Fruit fly (Drosophila melanogaster) whole organism, prepupa: Measurements from ENCODE around the gene eIF3g1.

Source experiments
- CG10669 ChIP-seq: fragments of 200-800 bp; sonication (Bioruptor generic); optimal IDR thresholded peaks from 3 replicates; lab custom pipeline; 2018; ENCODE audit warnings: missing biosample characterization, mild to moderate bottlenecking, missing genetic modification characterization, moderate library complexity
- CG15336 ChIP-seq: fragments of 200-800 bp; sonication (Bioruptor generic); IDR thresholded peaks from 2 replicates; pipeline ENCODE4 v1.3.6; 2022; ENCODE audit warnings: missing biosample characterization, missing genetic modification characterization
- CG1621 ChIP-seq: fragments of 200-800 bp; sonication (Bioruptor generic); optimal IDR thresholded peaks from 3 replicates; lab custom pipeline; 2018; ENCODE audit warnings: missing biosample characterization, mild to moderate bottlenecking, missing genetic modification characterization
- CG16779 ChIP-seq: fragments of 200-800 bp; sonication (Bioruptor generic); optimal IDR thresholded peaks from 3 replicates; lab custom pipeline; 2017; ENCODE audit warnings: missing biosample characterization, mild to moderate bottlenecking, missing genetic modification characterization
- CG3032 ChIP-seq: fragments of 200-800 bp; optimal IDR thresholded peaks from 2 replicates; lab custom pipeline; 2019; ENCODE audit warnings: missing biosample characterization, mild to moderate bottlenecking, missing genetic modification characterization, moderate library complexity
- CG32006 ChIP-seq: fragments of 200-800 bp; sonication (Bioruptor generic); optimal IDR thresholded peaks from 3 replicates; lab custom pipeline; 2017; ENCODE audit warnings: missing biosample characterization, mild to moderate bottlenecking, missing genetic modification characterization
- CG34406 ChIP-seq: fragments of 200-800 bp; sonication (Bioruptor generic); optimal IDR thresholded peaks from 3 replicates; lab custom pipeline; 2016; ENCODE audit warnings: missing biosample characterization, missing genetic modification characterization
- CG3919 ChIP-seq: fragments of 200-800 bp; sonication (Bioruptor generic); optimal IDR thresholded peaks from 3 replicates; lab custom pipeline; 2016; ENCODE audit warnings: missing biosample characterization, missing genetic modification characterization
- CG4318 ChIP-seq: fragments of 200-800 bp; sonication (Bioruptor generic); optimal IDR thresholded peaks from 3 replicates; lab custom pipeline; 2017; ENCODE audit warnings: missing biosample characterization, mild to moderate bottlenecking, missing genetic modification characterization
- CG6163 ChIP-seq: fragments of 200-800 bp; sonication (Bioruptor generic); IDR thresholded peaks from 3 replicates; pipeline ENCODE4 v1.3.6; 2022; ENCODE audit warnings: missing biosample characterization, missing genetic modification characterization
- CG6854 ChIP-seq: fragments of 200-800 bp; sonication (Bioruptor generic); optimal IDR thresholded peaks from 2 replicates; lab custom pipeline; 2017; ENCODE audit warnings: missing biosample characterization, mild to moderate bottlenecking, missing genetic modification characterization
- CG7368 ChIP-seq: fragments of 200-800 bp; sonication (Bioruptor generic); optimal IDR thresholded peaks from 3 replicates; lab custom pipeline; 2016; ENCODE audit warnings: missing biosample characterization, missing genetic modification characterization
- CG8119 ChIP-seq: fragments of 200-800 bp; sonication (Bioruptor generic); IDR thresholded peaks from 3 replicates; pipeline ENCODE4 v1.3.6; 2022; ENCODE audit warnings: missing biosample characterization, missing genetic modification characterization
- CG8319 ChIP-seq: fragments of 200-800 bp; sonication (Bioruptor generic); optimal IDR thresholded peaks from 3 replicates; lab custom pipeline; 2016; ENCODE audit warnings: missing biosample characterization, missing genetic modification characterization
- CG8632 ChIP-seq: fragments of 200-800 bp; sonication (Bioruptor generic); optimal IDR thresholded peaks from 3 replicates; lab custom pipeline; 2016; ENCODE audit warnings: missing biosample characterization, missing genetic modification characterization
- CG9139 ChIP-seq: fragments of 200-800 bp; sonication (Bioruptor generic); optimal IDR thresholded peaks from 3 replicates; lab custom pipeline; 2017; ENCODE audit warnings: missing biosample characterization, mild to moderate bottlenecking, missing genetic modification characterization
- Eip75B ChIP-seq: fragments of 200-800 bp; sonication (Bioruptor generic); optimal IDR thresholded peaks from 3 replicates; lab custom pipeline; 2016; ENCODE audit warnings: missing biosample characterization, missing genetic modification characterization
- Eip78C ChIP-seq: fragments of 200-800 bp; sonication (Bioruptor generic); peaks from one replicate; lab custom pipeline; 2016; ENCODE audit warnings: missing biosample characterization, missing genetic modification characterization
- Eip93F ChIP-seq: fragments of 200-800 bp; sonication (Bioruptor generic); optimal IDR thresholded peaks from 2 replicates; lab custom pipeline; 2016; ENCODE audit warnings: missing biosample characterization, mild to moderate bottlenecking, missing genetic modification characterization
- Ets21C ChIP-seq: fragments of 200-800 bp; sonication (Bioruptor generic); optimal IDR thresholded peaks from 3 replicates; lab custom pipeline; 2016; ENCODE audit warnings: missing biosample characterization, missing genetic modification characterization
- Gug ChIP-seq: fragments of 200-800 bp; sonication (Bioruptor generic); IDR thresholded peaks from 2 replicates; pipeline ENCODE4 v1.3.6; 2022; ENCODE audit warnings: missing biosample characterization, missing genetic modification characterization
- Hr38 ChIP-seq: sonication (Bioruptor generic); optimal IDR thresholded peaks from 2 replicates; lab custom pipeline; 2016; ENCODE audit warnings: missing biosample characterization, missing genetic modification characterization
- Hr39 ChIP-seq: fragments of 200-800 bp; sonication (Bioruptor generic); optimal IDR thresholded peaks from 2 replicates; lab custom pipeline; 2016; ENCODE audit warnings: missing biosample characterization, missing genetic modification characterization
- Hr4 ChIP-seq: fragments of 200-800 bp; sonication (Bioruptor generic); optimal IDR thresholded peaks from 3 replicates; lab custom pipeline; 2016; ENCODE audit warnings: missing biosample characterization, missing genetic modification characterization
- Met ChIP-seq: fragments of 200-800 bp; sonication (Bioruptor generic); optimal IDR thresholded peaks from 3 replicates; lab custom pipeline; 2016; ENCODE audit warnings: missing biosample characterization, missing genetic modification characterization
- OdsH ChIP-seq: fragments of 200-800 bp; sonication (Bioruptor generic); optimal IDR thresholded peaks from 3 replicates; lab custom pipeline; 2016; ENCODE audit warnings: missing biosample characterization, missing genetic modification characterization
- Sox102F ChIP-seq: fragments of 200-800 bp; sonication (Bioruptor generic); optimal IDR thresholded peaks from 2 replicates; lab custom pipeline; 2016; ENCODE audit warnings: missing biosample characterization, mild to moderate bottlenecking, missing genetic modification characterization
- achi ChIP-seq: fragments of 200-800 bp; sonication (Bioruptor generic); optimal IDR thresholded peaks from 3 replicates; lab custom pipeline; 2016; ENCODE audit warnings: missing biosample characterization, missing genetic modification characterization
- acj6 ChIP-seq: fragments of 200-800 bp; sonication (Bioruptor generic); optimal IDR thresholded peaks from 3 replicates; lab custom pipeline; 2016; ENCODE audit warnings: missing biosample characterization, missing genetic modification characterization
- cyc ChIP-seq: fragments of 200-800 bp; sonication (Bioruptor generic); optimal IDR thresholded peaks from 3 replicates; lab custom pipeline; 2016; ENCODE audit warnings: missing biosample characterization, missing genetic modification characterization
- dac ChIP-seq: fragments of 200-800 bp; sonication (Bioruptor generic); optimal IDR thresholded peaks from 2 replicates; lab custom pipeline; 2017; ENCODE audit warnings: missing biosample characterization, mild to moderate bottlenecking, missing genetic modification characterization
- dsx ChIP-seq: fragments of 200-800 bp; optimal IDR thresholded peaks from 3 replicates; lab custom pipeline; 2019; ENCODE audit warnings: missing biosample characterization, mild to moderate bottlenecking, missing genetic modification characterization, moderate library complexity; ENCODE audit not compliant: poor library complexity, severe bottlenecking
- eg ChIP-seq: fragments of 200-800 bp; sonication (Bioruptor generic); IDR thresholded peaks from 3 replicates; pipeline ENCODE4 v1.3.6; 2022; ENCODE audit warnings: missing biosample characterization, missing genetic modification characterization
- fd59A ChIP-seq: fragments of 200-800 bp; sonication (Bioruptor generic); optimal IDR thresholded peaks from 2 replicates; lab custom pipeline; 2017; ENCODE audit warnings: missing biosample characterization, mild to moderate bottlenecking, missing genetic modification characterization, missing genetic modification reagents
- fd85E ChIP-seq: fragments of 200-800 bp; sonication (Bioruptor generic); optimal IDR thresholded peaks from 3 replicates; lab custom pipeline; 2016; ENCODE audit warnings: missing biosample characterization, missing genetic modification characterization
- fkh ChIP-seq: fragments of 200-800 bp; sonication (Bioruptor generic); optimal IDR thresholded peaks from 3 replicates; lab custom pipeline; 2017; ENCODE audit warnings: missing biosample characterization, mild to moderate bottlenecking, missing genetic modification characterization, moderate library complexity
- lz ChIP-seq: fragments of 200-800 bp; sonication (Bioruptor generic); optimal IDR thresholded peaks from 3 replicates; lab custom pipeline; 2016; ENCODE audit warnings: missing biosample characterization, missing genetic modification characterization
- net ChIP-seq: fragments of 200-800 bp; sonication (Bioruptor generic); optimal IDR thresholded peaks from 3 replicates; lab custom pipeline; 2016; ENCODE audit warnings: missing biosample characterization, missing genetic modification characterization
- pdm3 ChIP-seq: fragments of 200-800 bp; sonication (Bioruptor generic); optimal IDR thresholded peaks from 3 replicates; lab custom pipeline; 2016; ENCODE audit warnings: missing biosample characterization, missing genetic modification characterization
- salr ChIP-seq, 2 experiments: fragments of 200-800 bp; sonication (Bioruptor generic); optimal IDR thresholded peaks; 3 replicates each; lab custom pipeline; 2016 to 2018; ENCODE audit warnings: missing biosample characterization in 2 of 2, missing genetic modification characterization in 2 of 2, mild to moderate bottlenecking in 1 of 2
- spab ChIP-seq: fragments of 200-800 bp; sonication (Bioruptor generic); optimal IDR thresholded peaks from 2 replicates; lab custom pipeline; 2017; ENCODE audit warnings: missing biosample characterization, mild to moderate bottlenecking, missing genetic modification characterization, missing genetic modification reagents
- svp ChIP-seq: fragments of 200-800 bp; sonication (Bioruptor generic); peaks from one replicate; lab custom pipeline; 2016; ENCODE audit warnings: missing biosample characterization, missing genetic modification characterization
- topi ChIP-seq: fragments of 200-800 bp; sonication (Bioruptor generic); optimal IDR thresholded peaks from 3 replicates; lab custom pipeline; 2016; ENCODE audit warnings: missing biosample characterization, missing genetic modification characterization
- vri ChIP-seq: fragments of 200-800 bp; sonication (Bioruptor generic); optimal IDR thresholded peaks from 3 replicates; lab custom pipeline; 2016; ENCODE audit warnings: missing biosample characterization, mild to moderate bottlenecking, missing genetic modification characterization

The eIF3g1 gene

DNA sequence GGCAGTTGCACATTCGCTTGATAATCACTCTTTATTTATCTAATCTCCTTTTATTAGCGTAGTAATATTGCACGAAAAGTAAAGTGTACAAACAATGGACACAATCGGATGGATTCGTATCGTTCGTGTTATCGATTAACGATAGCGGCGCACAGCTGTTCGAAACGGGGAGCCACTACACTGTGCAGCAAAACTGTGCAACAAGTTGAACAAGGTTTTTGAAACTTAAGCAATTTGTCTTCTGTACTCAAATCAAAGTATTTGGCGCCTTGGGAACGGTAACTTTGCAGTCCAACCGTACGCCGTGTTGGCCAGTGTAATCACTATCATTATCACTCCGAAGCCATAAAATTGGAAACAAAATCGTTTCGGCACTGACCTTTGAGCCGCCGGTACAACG, 9.5 kb upstream of the eIF3g1 start, which contains the start of the genes Tsp3A and Seipin (continued):
- TF ChIP-seq CG8632 = peak; percentile 72
- TF ChIP-seq Eip78C = peak; percentile 94
- TF ChIP-seq CG7368 (GFP tag; lab: Kevin White, UChicago) = no peak
- peak; percentile 45 for TF ChIP-seq fd85E (GFP tag; lab: Kevin White, UChicago)
- peak; percentile 79 for TF ChIP-seq CG32006 (GFP tag; lab: Kevin White, UChicago)
- peak; percentile 68 for TF ChIP-seq CG3032 (tag; lab: Kevin White, UChicago)
- TF ChIP-seq CG4318 (GFP tag; lab: Kevin White, UChicago) = no peak
- peak; percentile 82 for TF ChIP-seq CG1621 (tag; lab: Kevin White, UChicago)

DNA sequence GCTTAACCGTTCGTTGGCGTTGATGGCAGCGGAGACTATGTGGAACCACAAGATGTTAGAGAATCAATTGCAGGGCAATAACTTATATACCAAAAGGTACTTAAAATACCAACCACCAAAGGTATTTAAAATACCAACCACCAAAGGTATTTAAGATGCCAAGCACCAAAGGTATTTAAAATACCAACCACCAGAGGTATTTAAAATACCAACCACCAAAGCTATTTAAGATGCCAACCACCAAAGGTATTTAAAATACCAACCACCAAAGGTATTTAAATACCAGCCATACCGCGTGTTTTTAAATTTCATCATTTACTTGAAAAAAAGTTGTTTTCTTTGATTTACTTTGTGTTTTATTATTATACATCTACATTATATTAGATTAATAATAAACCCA, 7.3 kb upstream of the eIF3g1 start:
- no peak for TF ChIP-seq CG3919 (GFP tag; lab: Kevin White, UChicago)
- TF ChIP-seq Eip93F (GFP tag; lab: Kevin White, UChicago) = no peak
- no peak for TF ChIP-seq acj6 (GFP tag; lab: Kevin White, UChicago)
- no peak for TF ChIP-seq vri
- TF ChIP-seq fd85E (GFP tag; lab: Kevin White, UChicago) = no peak
- TF ChIP-seq CG34406 (GFP tag; lab: Kevin White, UChicago) = no peak
- TF ChIP-seq fkh (GFP tag; lab: Kevin White, UChicago) = no peak
- no peak for TF ChIP-seq Hr4 (GFP tag; lab: Kevin White, UChicago)
- TF ChIP-seq OdsH (GFP tag; lab: Kevin White, UChicago) = no peak
- TF ChIP-seq CG10669 (GFP tag; lab: Kevin White, UChicago) = no peak
- TF ChIP-seq CG3032 (tag; lab: Kevin White, UChicago) = no peak
- no peak for TF ChIP-seq svp (GFP tag; lab: Kevin White, UChicago)
- no peak for TF ChIP-seq eg (GFP tag; lab: Robert Waterston, UW)

dm6 chrX:2608470-2609157, 1.5 kb downstream of the eIF3g1 start, which contains the start of gene Smyd3:
Gene Smyd3, minus strand, starts transcription at chrX:2608876.
- TF ChIP-seq CG16779 (tag; lab: Kevin White, UChicago) (no peak), CG32006 (GFP tag; lab: Kevin White, UChicago) (peak; percentile 77), Sox102F (peak; percentile 87), achi (peak; percentile 83), Hr39 (GFP tag; lab: Kevin White, UChicago) (peak; percentile 89), OdsH (GFP tag; lab: Kevin White, UChicago) (peak; percentile 85), net (GFP tag; lab: Kevin White, UChicago) (peak; percentile 86), Met (GFP tag; lab: Kevin White, UChicago) (no peak), topi (peak; percentile 87), spab (GFP tag; lab: Kevin White, UChicago) (no peak), fd85E (GFP tag; lab: Kevin White, UChicago) (no peak), eg (GFP tag; lab: Robert Waterston, UW) (peak; percentile 91), CG6163 (GFP tag; lab: Robert Waterston, UW) (peak; percentile 91), CG8319 (GFP tag; lab: Kevin White, UChicago) (no peak), CG7368 (GFP tag; lab: Kevin White, UChicago) (peak; percentile 80), dac (peak; percentile 27), Ets21C (peak; percentile 81), CG8119 (GFP tag; lab: Robert Waterston, UW) (peak; percentile 80), CG4318 (GFP tag; lab: Kevin White, UChicago) (no peak), pdm3 (GFP tag; lab: Kevin White, UChicago) (no peak), CG15336 (GFP tag; lab: Robert Waterston, UW) (peak; percentile 82), cyc (GFP tag; lab: Kevin White, UChicago) (peak; percentile 86), vri (no peak), Eip78C (peak; percentile 96), salr (GFP tag; optimal IDR thresholded peaks at IDR 0.05; lab: Kevin White, UChicago) (no peak), Hr38 (peak; percentile 16), fd59A (peak; percentile 26), Eip75B (peak; percentile 88), Gug (peak; percentile 79), CG9139 (no peak), CG10669 (GFP tag; lab: Kevin White, UChicago) (peak; percentile 76), CG6854 (GFP tag; lab: Kevin White, UChicago) (peak; percentile 2), lz (GFP tag; lab: Kevin White, UChicago) (peak; percentile 89), Eip93F (GFP tag; lab: Kevin White, UChicago) (no peak), CG34406 (GFP tag; lab: Kevin White, UChicago) (peak; percentile 78), acj6 (GFP tag; lab: Kevin White, UChicago) (peak; percentile 85), CG3032 (tag; lab: Kevin White, UChicago) (peak; percentile 62), dsx (GFP tag; lab: Kevin White, UChicago) (no peak), CG3919 (GFP tag; lab: Kevin White, UChicago) (no peak)
